Worm (Caenorhabditis elegans) whole organism, dauer: ENCODE data around the gene mcd-1.

Experiments used
- unc-62 ChIP-seq: sonication (generic microtip); optimal IDR thresholded peaks from 2 replicates; lab custom pipeline; 2017; ENCODE audit warnings: missing biosample characterization, missing genetic modification reagents, missing genetic modification characterization

mcd-1 gene

ce11 chrII:13888278-13888677 is at the start of gene mcd-1:
TSS of gene mcd-1 (plus strand) at chrII:13888544.
- no peak for TF ChIP-seq unc-62

DNA sequence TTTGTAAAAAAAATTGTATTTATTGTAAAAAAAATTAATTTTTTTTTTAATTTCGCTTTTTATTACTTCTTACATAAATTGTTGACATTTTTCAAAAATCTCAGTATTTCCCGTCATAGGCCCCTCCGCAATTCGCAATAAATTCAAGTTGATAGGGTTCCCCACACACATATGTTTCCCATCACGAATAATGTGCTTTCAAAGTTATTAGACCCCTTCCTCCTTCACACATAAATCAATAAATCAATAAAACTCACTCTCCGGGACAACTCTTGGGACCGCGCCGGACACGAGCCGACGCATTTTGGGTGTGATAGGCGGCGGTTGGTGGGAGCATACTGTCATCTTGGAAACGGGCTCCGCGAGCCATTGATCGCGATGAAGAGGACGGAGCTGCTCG is 48.9 kb upstream of the mcd-1 start:
- TF ChIP-seq unc-62 = no peak

DNA sequence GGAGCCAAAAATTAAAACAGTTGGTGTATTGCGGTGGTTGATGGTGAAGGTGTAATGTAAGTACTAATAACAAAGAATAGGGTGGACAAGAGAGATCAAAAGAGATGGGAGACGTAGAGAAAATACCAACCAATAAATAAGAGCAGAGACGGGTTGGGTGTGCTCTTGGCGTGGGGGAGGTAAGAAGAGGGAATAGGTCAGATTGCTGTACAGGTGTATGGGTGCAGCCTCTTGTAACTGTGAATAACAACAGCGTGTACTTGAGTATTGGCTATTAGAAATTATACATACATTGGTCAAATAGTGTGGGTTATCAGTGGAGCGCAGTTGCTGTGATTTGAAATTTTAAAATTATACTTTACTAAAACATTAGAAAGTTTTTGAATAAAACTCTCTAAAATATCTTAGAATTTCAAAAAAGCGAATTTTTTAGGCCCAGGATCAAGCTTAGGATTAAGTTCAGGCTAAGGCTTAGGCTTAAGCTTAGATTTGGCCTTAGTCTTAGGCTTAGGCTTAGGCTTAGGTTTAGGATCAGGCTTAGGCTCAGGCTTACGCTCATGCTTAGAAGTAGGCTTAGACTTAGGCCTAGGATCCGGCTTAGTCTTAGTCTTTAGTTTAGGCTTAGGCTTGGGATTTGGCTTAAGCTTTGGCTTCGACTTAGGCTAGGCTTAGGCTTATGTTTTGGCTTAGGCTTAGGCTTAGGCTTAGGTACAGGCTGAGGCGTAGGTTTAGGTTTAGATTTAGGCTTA is 47.1 kb upstream of the mcd-1 start, which contains the start of gene F08G2.7:
Gene F08G2.7 (minus strand): TSS at position 51 of the 749 bp plus-strand sequence.
- no peak for TF ChIP-seq unc-62

- TF ChIP-seq unc-62 = no peak
Observed at ce11 chrII:13842340-13842739, 46.0 kb upstream of the mcd-1 start.

- TF ChIP-seq unc-62 = no peak
Observed at ce11 chrII:13846018-13846417, 42.3 kb upstream of the mcd-1 start.

ce11 chrII:13847366-13847765 is 41.0 kb upstream of the mcd-1 start:
- TF ChIP-seq unc-62 = no peak

ce11 chrII:13852004-13852403 is 36.3 kb upstream of the mcd-1 start, which contains the start of gene F08G2.8:
TSS of gene F08G2.8 (plus strand) at chrII:13852304.
- TF ChIP-seq unc-62 = no peak

DNA sequence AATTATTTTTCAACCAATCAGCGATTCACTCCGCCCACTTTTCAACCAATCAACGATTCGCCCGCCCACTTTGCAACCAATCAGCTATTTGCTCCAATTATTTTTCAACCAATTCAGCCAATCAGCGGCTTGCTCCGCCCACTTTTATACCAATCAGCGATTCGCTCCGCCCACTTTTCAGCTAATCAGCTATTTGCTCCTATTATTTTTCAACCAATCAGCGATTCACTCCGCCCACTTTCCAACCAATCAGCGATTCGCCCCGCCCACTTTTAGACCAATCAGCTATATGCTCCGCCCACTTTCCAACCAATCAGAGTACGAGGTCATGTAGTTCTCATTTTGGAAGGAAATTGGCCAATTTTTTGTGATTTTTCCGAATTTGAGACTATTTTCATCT is 33.0 kb upstream of the mcd-1 start:
- TF ChIP-seq unc-62 = no peak

- no peak for TF ChIP-seq unc-62
Observed at ce11 chrII:13858352-13858751, 30.0 kb upstream of the mcd-1 start.

- no peak for TF ChIP-seq unc-62
Observed at ce11 chrII:13859847-13860246, 28.5 kb upstream of the mcd-1 start.

- TF ChIP-seq unc-62 = no peak
Observed at ce11 chrII:13860900-13861299, 27.4 kb upstream of the mcd-1 start.

- no peak for TF ChIP-seq unc-62
Observed at ce11 chrII:13862453-13862852, 25.9 kb upstream of the mcd-1 start.

DNA sequence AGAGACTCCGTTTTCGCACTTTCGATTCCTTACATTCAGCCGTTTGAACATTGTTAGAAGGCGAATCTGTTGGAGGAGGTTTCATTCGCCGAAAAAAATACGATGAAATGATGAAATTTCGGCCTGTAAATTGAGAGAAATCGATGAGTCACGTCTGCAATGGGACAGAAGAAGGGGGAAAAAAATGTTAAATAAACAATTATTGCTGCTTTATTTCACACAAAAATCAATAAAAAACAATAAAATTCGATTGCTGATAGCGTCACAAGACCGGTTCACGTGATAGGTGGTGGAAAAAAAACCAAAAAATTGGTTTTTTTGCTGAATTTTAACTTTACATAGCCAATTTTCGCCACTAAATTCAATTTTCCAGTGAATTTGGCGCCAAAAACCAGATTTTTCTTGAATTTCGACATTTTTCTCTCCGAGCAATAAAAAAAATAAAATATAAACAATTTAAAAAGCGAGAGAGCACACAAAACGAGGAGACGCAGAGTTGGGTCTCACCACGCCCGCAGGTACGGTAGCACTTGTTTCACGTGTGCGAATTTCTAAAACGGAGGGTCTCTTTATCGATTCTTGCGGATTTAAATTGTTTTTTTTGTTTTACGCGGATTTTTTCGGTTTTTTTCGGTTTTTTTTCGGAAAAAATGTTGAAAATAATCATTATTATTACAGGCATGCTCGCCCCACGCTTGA is 16.0 kb upstream of the mcd-1 start, which contains the start of the genes cup-14 and ndub-8:
Gene cup-14 (minus strand): TSS at position 51 of the 699 bp plus-strand sequence.
Gene ndub-8 (plus strand): TSS at position 679 of the 699 bp plus-strand sequence.
- TF ChIP-seq unc-62 = no peak

ce11 chrII:13875734-13876133 is 12.6 kb upstream of the mcd-1 start, which contains the start of gene ing-3:
TSS of gene ing-3 (plus strand) at chrII:13876034.
- no peak for TF ChIP-seq unc-62

- no peak for TF ChIP-seq unc-62
Observed at ce11 chrII:13877994-13878393, 10.3 kb upstream of the mcd-1 start.

DNA sequence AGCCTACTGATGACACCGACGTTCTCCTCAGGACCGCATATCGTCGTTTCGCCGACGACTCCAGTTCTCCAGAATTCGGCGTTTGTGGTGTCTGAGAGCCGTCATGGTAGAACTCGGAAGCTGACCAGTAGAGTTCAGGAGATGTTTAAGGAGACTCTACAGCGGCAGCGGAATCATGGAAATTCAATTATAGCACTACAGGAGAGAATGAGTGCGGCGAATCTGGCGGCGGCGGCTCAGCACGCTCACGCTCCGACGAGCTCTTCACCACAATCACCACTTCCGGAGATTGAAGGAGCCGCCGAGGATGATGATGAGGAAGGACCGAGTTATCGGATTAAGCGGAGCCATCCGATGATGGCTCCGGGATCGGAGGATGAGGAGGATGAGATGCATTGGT is 8.8 kb upstream of the mcd-1 start:
- TF ChIP-seq unc-62 = no peak

DNA sequence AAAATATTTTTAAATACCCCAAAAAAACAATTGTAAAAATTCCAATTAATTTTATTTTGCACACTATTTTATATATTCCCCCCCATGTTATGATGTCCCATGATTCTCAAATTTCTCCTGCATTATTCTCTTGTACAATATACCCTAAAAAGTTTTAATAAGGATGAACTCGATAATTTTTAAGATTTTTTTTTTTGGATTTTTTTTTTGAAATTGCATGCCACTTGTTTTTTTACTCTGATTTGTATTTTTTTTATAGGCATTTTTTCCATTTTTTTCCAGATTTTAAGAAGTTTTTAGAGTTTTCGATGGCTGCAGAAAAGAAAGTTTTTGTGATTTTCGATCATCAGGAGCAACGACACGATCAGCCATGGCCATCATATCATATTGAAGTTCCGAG is 5.9 kb upstream of the mcd-1 start, which contains the start of gene hda-10:
Gene hda-10 (plus strand): TSS at position 301 of the 400 bp plus-strand sequence.
- no peak for TF ChIP-seq unc-62

- no peak for TF ChIP-seq unc-62
Observed at ce11 chrII:13886431-13886830, 1.9 kb upstream of the mcd-1 start.
